Worm (Caenorhabditis elegans): ENCODE results near the gene srh-193.

srh-193 gene

DNA sequence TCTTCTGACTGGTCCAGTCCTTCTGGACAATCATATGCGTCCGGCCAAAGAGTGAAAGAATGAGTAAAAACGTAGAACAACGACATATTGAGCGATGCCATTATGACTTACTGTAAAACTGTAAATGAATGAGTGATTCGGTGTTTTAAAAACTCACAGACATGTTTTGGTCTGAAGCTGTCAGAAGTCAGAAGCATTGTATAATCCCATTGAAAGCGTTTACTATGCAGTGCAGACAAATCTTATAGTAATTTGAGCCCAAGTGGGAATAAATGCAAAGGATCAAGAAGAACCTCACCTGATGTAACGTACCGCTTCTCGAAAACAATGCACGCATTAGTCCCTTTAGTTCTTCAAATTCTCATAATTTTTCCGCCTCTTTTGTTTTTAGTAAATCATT lies 29.9 kb downstream of the srh-193 start, which contains the start of gene srt-3:
srt-3 (minus strand) TSS at position 101 of the 400 bp plus-strand sequence.
- TF ChIP-seq nhr-6 (tag; optimal IDR thresholded peaks at IDR 0.05), result no peak
- TF ChIP-seq ztf-4 (tag; optimal IDR thresholded peaks at IDR 0.05), result no peak
- TF ChIP-seq ama-1 (optimal IDR thresholded peaks at IDR 0.05), result no peak
- TF ChIP-seq ztf-1 (GFP tag; conservative IDR thresholded peaks at IDR 0.05), result no peak
- no peak for TF ChIP-seq C34F6.9 (tag; optimal IDR thresholded peaks at IDR 0.05)
- no peak for TF ChIP-seq zag-1 (tag; optimal IDR thresholded peaks at IDR 0.05)
- no peak for TF ChIP-seq R02D3.7 (tag; optimal IDR thresholded peaks at IDR 0.05)
- TF ChIP-seq snpc-4 (tag; optimal IDR thresholded peaks at IDR 0.05), result no peak
- no peak for TF ChIP-seq sem-4 (tag; optimal IDR thresholded peaks at IDR 0.05)
- TF ChIP-seq blmp-1 (tag; optimal IDR thresholded peaks at IDR 0.05; ENCODE audit: insufficient read depth), result no peak
- no peak for TF ChIP-seq mab-5 (tag; optimal IDR thresholded peaks at IDR 0.05)
- TF ChIP-seq dmd-4 (tag; optimal IDR thresholded peaks at IDR 0.05), result no peak
- TF ChIP-seq sma-3 (GFP tag; optimal IDR thresholded peaks at IDR 0.05), result no peak
- no peak for TF ChIP-seq elt-1 (tag; optimal IDR thresholded peaks at IDR 0.05)
- TF ChIP-seq peb-1 (tag; optimal IDR thresholded peaks at IDR 0.05), result no peak
- no peak for TF ChIP-seq lin-13 (GFP tag; optimal IDR thresholded peaks at IDR 0.05)
- TF ChIP-seq ztf-11 (tag; optimal IDR thresholded peaks at IDR 0.05), result no peak
- TF ChIP-seq ceh-16 (tag; optimal IDR thresholded peaks at IDR 0.05), result no peak
- no peak for TF ChIP-seq F13H6.1 (tag; optimal IDR thresholded peaks at IDR 0.05)

- TF ChIP-seq mbf-1 (tag; optimal IDR thresholded peaks at IDR 0.05) (no peak), ztf-4 (tag; optimal IDR thresholded peaks at IDR 0.05) (no peak)
These were observed 33.5 kb downstream of the srh-193 start, which contains the start of gene srt-14 for ce11 chrV:4256474-4256873. Gene srt-14 (minus strand): TSS chrV:4256574.

DNA sequence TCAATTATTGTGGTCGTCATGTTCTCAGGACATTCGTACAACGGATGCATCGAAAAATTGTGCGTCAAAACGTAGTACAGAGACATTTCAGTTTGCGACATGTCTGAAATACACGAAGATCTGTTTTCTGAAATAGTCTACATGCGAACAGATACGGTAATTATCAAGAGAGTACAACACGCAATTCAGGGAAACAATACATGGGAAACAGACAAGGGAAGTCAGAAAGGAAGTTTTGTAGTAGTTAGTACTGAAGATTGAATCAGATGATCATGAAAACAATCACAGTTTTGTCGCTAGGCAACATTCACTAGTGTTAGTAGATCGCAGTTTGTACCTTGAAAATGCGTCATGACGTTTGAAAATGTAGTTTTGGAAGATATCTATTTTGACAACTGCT lies 39.9 kb downstream of the srh-193 start, which contains the start of gene srt-13:
srt-13 (minus strand) TSS at position 101 of the 400 bp plus-strand sequence.
- TF ChIP-seq snpc-4 (tag; optimal IDR thresholded peaks at IDR 0.05), result no peak
- no peak for TF ChIP-seq unc-62 (GFP tag; optimal IDR thresholded peaks at IDR 0.05)
- no peak for TF ChIP-seq ztf-4 (tag; optimal IDR thresholded peaks at IDR 0.05)
- TF ChIP-seq sma-9 (GFP tag; optimal IDR thresholded peaks at IDR 0.05), result no peak
- TF ChIP-seq sma-9 (tag; optimal IDR thresholded peaks at IDR 0.05), result no peak
- TF ChIP-seq ZK546.5 (tag; optimal IDR thresholded peaks at IDR 0.05), result no peak
- no peak for TF ChIP-seq Y55F3AM.14 (GFP tag; optimal IDR thresholded peaks at IDR 0.05)
- TF ChIP-seq gmeb-1 (tag; optimal IDR thresholded peaks at IDR 0.05), result no peak
- no peak for TF ChIP-seq lin-11 (tag; optimal IDR thresholded peaks at IDR 0.05)
- TF ChIP-seq ceh-82 (tag; optimal IDR thresholded peaks at IDR 0.05), result no peak
- no peak for TF ChIP-seq lsy-2 (tag; optimal IDR thresholded peaks at IDR 0.05)

DNA sequence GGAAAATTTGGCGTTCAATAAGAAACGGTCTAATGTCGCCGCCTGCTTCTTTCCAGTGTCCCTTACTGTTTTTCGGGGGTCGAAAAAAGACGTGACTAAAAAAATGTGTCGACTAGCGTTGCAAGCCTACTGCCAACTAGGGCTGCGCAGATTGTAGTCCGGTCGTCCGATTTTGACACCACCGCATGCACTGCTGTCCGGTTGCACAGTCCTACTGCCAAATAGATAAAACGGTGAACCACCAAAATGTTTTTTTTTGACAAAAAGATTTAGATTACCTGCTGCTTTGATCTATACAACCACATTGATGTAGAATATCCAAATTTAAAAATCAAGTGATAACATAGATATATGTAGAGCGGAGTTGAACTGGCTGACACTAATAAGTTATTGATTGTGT lies 41.6 kb downstream of the srh-193 start:
- TF ChIP-seq ztf-11 (tag; optimal IDR thresholded peaks at IDR 0.05), result no peak
- no peak for TF ChIP-seq blmp-1 (tag; optimal IDR thresholded peaks at IDR 0.05; ENCODE audit: insufficient read depth)
- TF ChIP-seq R02D3.7 (tag; optimal IDR thresholded peaks at IDR 0.05), result no peak
- TF ChIP-seq sma-9 (GFP tag; optimal IDR thresholded peaks at IDR 0.05), result no peak
- TF ChIP-seq sma-9 (tag; optimal IDR thresholded peaks at IDR 0.05), result no peak
- TF ChIP-seq alr-1 (tag; optimal IDR thresholded peaks at IDR 0.05), result no peak
- no peak for TF ChIP-seq lin-11 (tag; optimal IDR thresholded peaks at IDR 0.05)

DNA sequence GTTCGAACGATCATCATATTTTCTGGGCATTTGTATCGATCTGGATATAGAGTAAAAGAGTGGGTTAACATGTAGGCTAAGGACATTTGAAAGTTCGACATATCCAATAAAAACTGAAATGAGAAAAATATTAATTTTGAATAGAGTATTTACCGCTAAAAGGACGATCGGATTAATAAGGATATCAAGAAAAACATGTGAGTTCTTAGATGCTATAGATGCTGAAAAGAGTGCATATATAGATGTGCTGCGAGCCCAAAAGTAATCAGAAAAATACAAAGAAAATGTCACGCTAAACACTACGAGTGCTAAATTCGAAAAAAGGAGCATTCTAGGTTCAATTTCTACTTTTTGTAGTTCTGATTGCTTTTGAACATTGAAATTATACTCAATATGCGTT lies 47.6 kb downstream of the srh-193 start, which contains the start of gene srt-12:
srt-12 (minus strand) TSS at position 101 of the 400 bp plus-strand sequence.
- TF ChIP-seq lin-39 (tag; optimal IDR thresholded peaks at IDR 0.05) (no peak), nhr-23 (tag; optimal IDR thresholded peaks at IDR 0.05) (no peak), lin-13 (GFP tag; optimal IDR thresholded peaks at IDR 0.05) (no peak), zag-1 (tag; optimal IDR thresholded peaks at IDR 0.05) (no peak), ZK546.5 (tag; optimal IDR thresholded peaks at IDR 0.05) (no peak), nhr-77 (tag; optimal IDR thresholded peaks at IDR 0.05) (no peak), unc-62 (GFP tag; optimal IDR thresholded peaks at IDR 0.05) (no peak), elt-1 (tag; optimal IDR thresholded peaks at IDR 0.05) (no peak), nhr-12 (tag; optimal IDR thresholded peaks at IDR 0.05) (no peak), snpc-4 (tag; optimal IDR thresholded peaks at IDR 0.05) (no peak), nhr-25 (tag; optimal IDR thresholded peaks at IDR 0.05) (no peak), nhr-237 (tag; optimal IDR thresholded peaks at IDR 0.05) (no peak), nhr-129 (tag; optimal IDR thresholded peaks at IDR 0.05) (no peak), aly-2 (tag; optimal IDR thresholded peaks at IDR 0.05) (no peak), egl-27 (tag; optimal IDR thresholded peaks at IDR 0.05) (no peak), nhr-6 (tag; optimal IDR thresholded peaks at IDR 0.05) (no peak), R02D3.7 (tag; optimal IDR thresholded peaks at IDR 0.05) (no peak), ztf-4 (tag; optimal IDR thresholded peaks at IDR 0.05) (no peak), gmeb-1 (tag; optimal IDR thresholded peaks at IDR 0.05) (no peak), elt-3 (tag; optimal IDR thresholded peaks at IDR 0.05) (no peak)
